Worm (Caenorhabditis elegans) whole organism, mixed stage, embryonic: ENCODE data around the gene C09G5.7.

ENCODE experiments used
- M03D4.4 ChIP-seq: sonication (generic microtip); optimal IDR thresholded peaks from 2 replicates; lab custom pipeline; 2017; ENCODE audit warnings: mild to moderate bottlenecking, missing genetic modification characterization, missing compliant biosample characterization
- bed-3 ChIP-seq: fragments of 200-800 bp; sonication (Bioruptor generic); optimal IDR thresholded peaks from 3 replicates; lab custom pipeline; 2018; ENCODE audit warnings: mild to moderate bottlenecking, missing genetic modification characterization, moderate library complexity, missing compliant biosample characterization
- blmp-1 ChIP-seq: fragments of 150-350 bp; optimal IDR thresholded peaks from 2 replicates; lab custom pipeline; 2014; ENCODE audit warnings: missing biosample characterization, missing genetic modification characterization
- ceh-39 ChIP-seq: fragments of 150-350 bp; optimal IDR thresholded peaks from 2 replicates; lab custom pipeline; 2014; ENCODE audit warnings: missing biosample characterization, missing genetic modification characterization
- ceh-43 ChIP-seq: fragments of 200-800 bp; sonication (Bioruptor generic); optimal IDR thresholded peaks from 2 replicates; lab custom pipeline; 2018; ENCODE audit warnings: mild to moderate bottlenecking, missing genetic modification characterization, moderate library complexity, missing compliant biosample characterization
- ceh-83 ChIP-seq: fragments of 200-800 bp; sonication (Bioruptor generic); optimal IDR thresholded peaks from 2 replicates; lab custom pipeline; 2018; ENCODE audit warnings: mild to moderate bottlenecking, missing genetic modification characterization, missing compliant biosample characterization
- ces-1 ChIP-seq: fragments of 150-350 bp; optimal IDR thresholded peaks from 2 replicates; lab custom pipeline; 2014; ENCODE audit warnings: missing biosample characterization, missing genetic modification reagents, missing genetic modification characterization
- elt-1 ChIP-seq: sonication (generic microtip); optimal IDR thresholded peaks from 2 replicates; lab custom pipeline; 2017; ENCODE audit warnings: missing genetic modification characterization, mild to moderate bottlenecking, missing compliant biosample characterization, antibody characterized with exemption, moderate library complexity, borderline replicate concordance; ENCODE audit not compliant: insufficient read depth
- elt-3 ChIP-seq: fragments of 150-350 bp; optimal IDR thresholded peaks from 2 replicates; lab custom pipeline; 2014; ENCODE audit warnings: missing biosample characterization, missing genetic modification characterization
- flh-1 ChIP-seq: fragments of 200-800 bp; sonication (Bioruptor generic); optimal IDR thresholded peaks from 2 replicates; lab custom pipeline; 2018; ENCODE audit warnings: mild to moderate bottlenecking, missing genetic modification characterization, moderate library complexity, missing compliant biosample characterization
- lin-13 ChIP-seq: fragments of 150-350 bp; optimal IDR thresholded peaks from 2 replicates; lab custom pipeline; 2014; ENCODE audit warnings: missing biosample characterization, missing genetic modification characterization
- lin-32 ChIP-seq: fragments of 200-800 bp; sonication (Bioruptor generic); optimal IDR thresholded peaks from 2 replicates; lab custom pipeline; 2018; ENCODE audit warnings: mild to moderate bottlenecking, missing genetic modification characterization, missing compliant biosample characterization
- lsy-2 ChIP-seq: fragments of 150-350 bp; optimal IDR thresholded peaks from 2 replicates; lab custom pipeline; 2014; ENCODE audit warnings: missing biosample characterization, missing genetic modification characterization
- mls-2 ChIP-seq: sonication (generic microtip); optimal IDR thresholded peaks from 2 replicates; lab custom pipeline; 2016; ENCODE audit warnings: mild to moderate bottlenecking, missing genetic modification characterization, moderate library complexity, missing compliant biosample characterization
- nhr-2 ChIP-seq: fragments of 150-350 bp; optimal IDR thresholded peaks from 2 replicates; lab custom pipeline; 2014; ENCODE audit warnings: missing biosample characterization, missing genetic modification characterization
- nhr-28 ChIP-seq: fragments of 150-350 bp; optimal IDR thresholded peaks from 2 replicates; lab custom pipeline; 2014; ENCODE audit warnings: missing biosample characterization, missing genetic modification characterization
- nhr-76 ChIP-seq: sonication (generic microtip); optimal IDR thresholded peaks from 2 replicates; lab custom pipeline; 2017; ENCODE audit warnings: missing biosample characterization, missing genetic modification characterization
- pha-4 ChIP-seq: fragments of 150-350 bp; optimal IDR thresholded peaks from 2 replicates; lab custom pipeline; 2018; ENCODE audit warnings: missing biosample characterization, missing genetic modification reagents, missing genetic modification characterization
- sem-2 ChIP-seq: fragments of 200-800 bp; sonication (Bioruptor generic); optimal IDR thresholded peaks from 2 replicates; lab custom pipeline; 2018; ENCODE audit warnings: mild to moderate bottlenecking, missing genetic modification characterization, missing compliant biosample characterization
- sptf-1 ChIP-seq: sonication (generic microtip); optimal IDR thresholded peaks from 2 replicates; lab custom pipeline; 2017; ENCODE audit warnings: mild to moderate bottlenecking, missing genetic modification characterization, moderate library complexity, missing compliant biosample characterization
- tbx-8 ChIP-seq: fragments of 200-800 bp; sonication (Bioruptor generic); optimal IDR thresholded peaks from 2 replicates; lab custom pipeline; 2018; ENCODE audit warnings: mild to moderate bottlenecking, missing genetic modification characterization, moderate library complexity, missing compliant biosample characterization
- unc-120 ChIP-seq: sonication (generic microtip); optimal IDR thresholded peaks from 2 replicates; lab custom pipeline; 2017; ENCODE audit warnings: missing genetic modification characterization, missing compliant biosample characterization; ENCODE audit not compliant: poor library complexity, severe bottlenecking
- unc-39 ChIP-seq: fragments of 150-350 bp; optimal IDR thresholded peaks from 2 replicates; lab custom pipeline; 2014; ENCODE audit warnings: missing biosample characterization, missing genetic modification characterization
- unc-62 ChIP-seq: fragments of 150-350 bp; optimal IDR thresholded peaks from 2 replicates; lab custom pipeline; 2014; ENCODE audit warnings: missing biosample characterization, missing genetic modification reagents, missing genetic modification characterization

C09G5.7 gene

DNA sequence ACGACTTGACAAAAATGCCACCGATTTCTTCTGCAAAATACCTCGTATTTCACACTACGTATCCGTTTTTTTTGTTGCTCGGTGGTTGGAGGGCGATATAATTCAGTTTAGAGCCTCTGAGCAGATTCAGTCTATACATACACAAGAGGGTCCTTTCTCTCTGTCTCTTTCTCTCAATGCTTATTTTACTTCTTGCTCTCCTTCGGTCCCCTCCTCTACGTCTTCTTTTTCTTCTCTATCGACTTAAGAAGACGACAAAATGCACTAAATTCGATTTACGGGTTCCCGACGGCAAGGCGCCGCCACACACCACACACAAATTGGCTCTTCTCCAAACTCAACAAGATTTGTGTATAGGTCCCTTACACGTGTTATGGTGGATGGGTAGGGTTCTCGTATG, 44.3 kb downstream of the C09G5.7 start:
- TF ChIP-seq unc-120 (tag; lab: Kevin White, UChicago) (no peak), nhr-28 (tag; lab: Kevin White, UChicago) (no peak), unc-39 (no peak), pha-4 (no peak), ces-1 (GFP tag; lab: Kevin White, UChicago) (peak; percentile 97), M03D4.4 (tag; lab: Kevin White, UChicago) (no peak)

DNA sequence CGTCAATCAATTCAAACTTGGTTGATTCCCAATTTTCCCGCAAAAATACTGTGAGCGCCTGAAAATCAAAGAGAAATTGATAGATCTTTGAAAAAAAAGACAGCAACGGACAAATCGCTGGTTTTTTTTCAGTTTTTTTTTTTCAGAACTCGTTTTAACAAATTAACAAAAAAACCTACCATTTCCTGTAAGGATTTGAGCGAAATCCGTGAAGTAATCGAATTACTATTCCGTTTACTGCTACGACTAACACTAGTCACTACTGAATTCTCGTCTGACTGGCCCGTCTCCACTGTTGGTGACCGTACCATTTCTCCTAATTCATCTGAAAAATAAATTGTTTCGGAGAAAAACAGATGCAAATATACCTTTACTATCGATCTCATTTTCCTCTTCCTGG, 44.7 kb downstream of the C09G5.7 start:
- TF ChIP-seq unc-62 (GFP tag; lab: Kevin White, UChicago) (no peak), sem-2 (no peak), blmp-1 (tag; lab: Kevin White, UChicago) (no peak), nhr-2 (tag; lab: Kevin White, UChicago) (no peak), elt-3 (tag; lab: Kevin White, UChicago) (no peak), lin-32 (GFP tag; lab: Kevin White, UChicago) (no peak), lsy-2 (tag; lab: Kevin White, UChicago) (no peak), tbx-8 (GFP tag; lab: Kevin White, UChicago) (no peak)

DNA sequence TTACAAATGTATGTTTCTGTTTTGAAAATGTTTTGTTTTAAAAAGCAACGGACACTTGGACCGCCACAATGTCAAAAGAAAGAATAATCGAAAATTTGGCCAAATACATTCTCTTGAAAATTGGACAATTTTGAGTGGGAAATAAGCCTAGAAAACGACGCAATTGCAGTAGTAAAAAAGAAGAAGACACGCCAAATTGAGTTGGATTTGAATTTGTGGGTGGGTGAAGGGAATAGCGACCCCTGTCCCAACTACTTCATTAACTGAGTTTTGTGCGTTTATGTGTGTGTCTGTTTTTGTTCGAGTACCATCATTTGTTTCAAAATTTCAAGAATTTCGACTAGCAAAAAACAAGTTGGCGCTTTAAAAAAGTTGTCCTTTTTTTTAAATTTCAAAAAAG, 46.1 kb downstream of the C09G5.7 start:
- TF ChIP-seq ces-1 (GFP tag; lab: Kevin White, UChicago) (peak; percentile 73), ceh-43 (GFP tag; lab: Kevin White, UChicago) (no peak)
- TF ChIP-seq, all 35 proteins: peak for 1

DNA sequence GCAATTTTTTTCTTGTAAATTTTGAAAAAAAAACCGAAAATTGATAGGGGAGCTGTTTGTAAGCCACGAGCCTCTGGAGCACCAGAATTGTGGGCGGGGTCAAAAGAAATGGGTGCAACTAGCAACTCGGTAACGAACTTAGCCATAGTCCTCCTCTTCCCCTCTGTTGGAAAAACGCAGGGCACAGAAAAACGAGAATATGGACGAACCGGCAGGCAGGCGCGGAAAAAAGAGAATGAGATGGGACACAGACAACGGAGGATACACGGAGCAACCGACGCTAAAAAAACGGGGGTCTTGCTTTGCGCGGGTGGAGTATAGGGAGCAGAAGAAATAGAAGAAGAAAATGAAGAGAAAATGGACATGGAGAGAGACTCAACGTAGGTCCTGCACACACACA, 47.0 kb downstream of the C09G5.7 start:
- peak; percentile 1 for TF ChIP-seq tbx-8 (GFP tag; lab: Kevin White, UChicago)
- TF ChIP-seq ces-1 (GFP tag; lab: Kevin White, UChicago) = peak; percentile 75
- no peak for TF ChIP-seq bed-3 (GFP tag; lab: Kevin White, UChicago)

DNA sequence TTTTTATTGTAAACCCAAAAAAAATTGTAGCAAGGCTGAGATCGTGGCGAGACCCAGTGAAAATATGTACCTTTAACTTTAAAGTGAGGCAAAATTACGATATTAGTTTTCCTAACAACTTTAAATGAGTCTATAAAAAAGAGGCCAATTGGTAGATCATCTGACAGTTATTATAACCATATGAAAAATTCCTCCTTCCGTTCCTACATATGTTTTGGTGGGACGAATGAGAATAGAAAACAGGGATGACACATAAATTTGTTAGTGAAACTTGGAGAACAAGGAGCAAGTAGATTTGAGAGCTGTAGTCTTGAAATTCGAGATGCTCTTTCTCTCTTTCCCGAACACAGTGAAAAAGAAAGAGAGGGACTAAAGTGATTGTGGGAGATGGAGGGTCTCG, 50.6 kb downstream of the C09G5.7 start:
- TF ChIP-seq ceh-83 (GFP tag; lab: Kevin White, UChicago) (no peak), tbx-8 (GFP tag; lab: Kevin White, UChicago) (no peak), unc-39 (no peak), ceh-43 (GFP tag; lab: Kevin White, UChicago) (no peak), flh-1 (no peak), nhr-76 (tag; lab: Kevin White, UChicago) (no peak), pha-4 (no peak), elt-1 (no peak), bed-3 (GFP tag; lab: Kevin White, UChicago) (no peak), nhr-2 (tag; lab: Kevin White, UChicago) (no peak), lin-13 (tag; lab: Kevin White, UChicago) (no peak), sptf-1 (no peak), mls-2 (no peak), elt-3 (tag; lab: Kevin White, UChicago) (no peak), ceh-39 (no peak), unc-120 (tag; lab: Kevin White, UChicago) (no peak), M03D4.4 (tag; lab: Kevin White, UChicago) (no peak)
